Worm (Caenorhabditis elegans) whole organism, L4 larva: ENCODE results near the gene clec-56.

Experiments
- hlh-30 ChIP-seq: sonication (generic microtip); optimal IDR thresholded peaks from 2 replicates; lab custom pipeline; 2017; ENCODE audit warnings: antibody characterized with exemption, mild to moderate bottlenecking, missing genetic modification characterization, missing compliant biosample characterization; ENCODE audit not compliant: insufficient read depth
- lin-15B ChIP-seq: fragments of 150-350 bp; sonication (generic microtip); optimal IDR thresholded peaks from 3 replicates; lab custom pipeline; 2014; ENCODE audit warnings: missing biosample characterization, missing genetic modification characterization
- lin-38 ChIP-seq: fragments of 200-800 bp; sonication (Bioruptor generic); IDR thresholded peaks from 2 replicates; pipeline ENCODE4 v1.3.6; 2022; ENCODE audit warnings: missing genetic modification reagents, missing genetic modification characterization, missing compliant biosample characterization
- pha-4 ChIP-seq, 2 experiments: fragments of 150-350 bp in 1 of 2; fragments of 200-800 bp in 1 of 2; sonication (Bioruptor generic) in 1 of 2; IDR thresholded peaks in 1 of 2; optimal IDR thresholded peaks in 1 of 2; 2 replicates each; pipeline versions ENCODE4 v1.3.6 to Lab custom; 2014 to 2022; ENCODE audit warnings: missing genetic modification characterization in 2 of 2, missing genetic modification reagents in 2 of 2, missing biosample characterization in 1 of 2, missing compliant biosample characterization in 1 of 2
- unc-62 ChIP-seq, 3 experiments: fragments of 150-350 bp in 1 of 3; sonication (generic microtip); optimal IDR thresholded peaks in 2 of 3; peaks in 1 of 3; 1 replicate in 1 of 3; 2 replicates in 2 of 3; lab custom pipeline; 2014 to 2017; ENCODE audit warnings: missing biosample characterization in 3 of 3, missing genetic modification characterization in 3 of 3, missing genetic modification reagents in 3 of 3, missing genotype in 1 of 3

- TF ChIP-seq lin-38 (no peak), hlh-30 (no peak), pha-4 (GFP tag; IDR thresholded peaks at IDR 0.05; lab: Robert Waterston, UW) (no peak), pha-4 (tag; optimal IDR thresholded peaks at IDR 0.05; lab: Kevin White, UChicago) (no peak), unc-62 (GFP tag; optimal IDR thresholded peaks at IDR 0.05 in 1 of 2; lab: Kevin White, UChicago) (peak in 1 of 2 experiments; percentile 43), unc-62 (tag; optimal IDR thresholded peaks at IDR 0.05; lab: Kevin White, UChicago) (no peak), lin-15B (tag; lab: Kevin White, UChicago) (no peak)
Observed at ce11 chrV:14476680-14477079, 2.5 kb downstream of the clec-56 start, which contains the start of gene clec-54.
